Worm (Caenorhabditis elegans) whole organism, young adult: ENCODE results near the gene pro-3.

Experiments
- F37B4.10 ChIP-seq: fragments of 200-800 bp; sonication (Bioruptor generic); IDR thresholded peaks from 2 replicates; pipeline ENCODE4 v1.3.6; 2022; ENCODE audit warnings: missing genetic modification characterization, missing compliant biosample characterization
- dpl-1 ChIP-seq: fragments of 150-350 bp; optimal IDR thresholded peaks from 2 replicates; lab custom pipeline; 2014; ENCODE audit warnings: missing biosample characterization, missing genetic modification reagents, missing genetic modification characterization
- fkh-3 ChIP-seq: sonication (generic microtip); optimal IDR thresholded peaks from 2 replicates; lab custom pipeline; 2016; ENCODE audit warnings: mild to moderate bottlenecking, missing genetic modification characterization, missing compliant biosample characterization
- him-1 ChIP-seq: sonication (generic microtip); optimal IDR thresholded peaks from 2 replicates; lab custom pipeline; 2016; ENCODE audit warnings: missing genotype, missing genetic modification reagents, missing genetic modification characterization, missing compliant biosample characterization

- TF ChIP-seq fkh-3 (tag; lab: Kevin White, UChicago): no peak
- TF ChIP-seq F37B4.10: no peak
- TF ChIP-seq dpl-1 (GFP tag; lab: Kevin White, UChicago): no peak
- TF ChIP-seq him-1 (tag; lab: Kevin White, UChicago): no peak
These were observed 66.8 kb downstream of the pro-3 start for ce11 chrV:19051425-19051824.
